Fruit fly (Drosophila melanogaster): ENCODE data around the gene mud.

Gene mud

dm6 chrX:14208426-14209208 lies 38.9 kb upstream of the mud start (continued):
- TF ChIP-seq seq (GFP tag; IDR thresholded peaks at IDR 0.05) = no peak
- TF ChIP-seq Abd-B (GFP tag; optimal IDR thresholded peaks at IDR 0.05) = no peak
- peak; percentile 46 for TF ChIP-seq ind (GFP tag; optimal IDR thresholded peaks at IDR 0.05)
- no peak for TF ChIP-seq mld (GFP tag; IDR thresholded peaks at IDR 0.05; ENCODE audit: partially characterized antibody)
- TF ChIP-seq Eip74EF (GFP tag; optimal IDR thresholded peaks at IDR 0.05) = peak in 1 of 2 experiments; percentile 19
- peak; percentile 43; the same call in 1 of the 2 replicates for TF ChIP-seq CG5953 (GFP tag; IDR thresholded peaks at IDR 0.05)
- no peak for TF ChIP-seq abd-A (tag; optimal IDR thresholded peaks at IDR 0.05)
- TF ChIP-seq Dref (GFP tag; IDR thresholded peaks at IDR 0.05) = no peak
- TF ChIP-seq NC2β (GFP tag; optimal IDR thresholded peaks at IDR 0.05) = no peak
- peak; percentile 3 for TF ChIP-seq Mes4 (GFP tag; optimal IDR thresholded peaks at IDR 0.05)
- no peak for TF ChIP-seq CG12236 (GFP tag; optimal IDR thresholded peaks at IDR 0.05)
- no peak for TF ChIP-seq shn (GFP tag; optimal IDR thresholded peaks at IDR 0.05)
- TF ChIP-seq croc (GFP tag; conservative IDR thresholded peaks at IDR 0.05) = no peak
- TF ChIP-seq fd64A (GFP tag; optimal IDR thresholded peaks at IDR 0.05) = no peak
- no peak for TF ChIP-seq jigr1 (GFP tag; IDR thresholded peaks at IDR 0.05)
- peak; percentile 71 for TF ChIP-seq dmrt11E (tag; optimal IDR thresholded peaks at IDR 0.05)
- TF ChIP-seq CG10209 (GFP tag; optimal IDR thresholded peaks at IDR 0.05) = peak; percentile 38
- peak; percentile 29 for TF ChIP-seq CG2120 (GFP tag; optimal IDR thresholded peaks at IDR 0.05)
- TF ChIP-seq eve (GFP tag; optimal IDR thresholded peaks at IDR 0.05) = no peak
- TF ChIP-seq CG6683 (GFP tag; optimal IDR thresholded peaks at IDR 0.05) = peak; percentile 15
- TF ChIP-seq Hsf (GFP tag; optimal IDR thresholded peaks at IDR 0.05) = peak; percentile 37
- no peak for TF ChIP-seq CG1647 (GFP tag; optimal IDR thresholded peaks at IDR 0.05)
- TF ChIP-seq CG15696 (tag; optimal IDR thresholded peaks at IDR 0.05) = peak; percentile 57
- TF ChIP-seq dmrt99B (tag; optimal IDR thresholded peaks at IDR 0.05) = peak; percentile 74
- TF ChIP-seq CG10654 (GFP tag; optimal IDR thresholded peaks at IDR 0.05) = peak; percentile 34
- peak; percentile 9 for TF ChIP-seq CG11398 (GFP tag; optimal IDR thresholded peaks at IDR 0.05)
- peak; percentile 68 for TF ChIP-seq ATbp (GFP tag; optimal IDR thresholded peaks at IDR 0.05)
- peak; percentile 74 for TF ChIP-seq MTF-1 (GFP tag; optimal IDR thresholded peaks at IDR 0.05; ENCODE audit: borderline replicate concordance)
- TF ChIP-seq wdn (GFP tag; IDR thresholded peaks at IDR 0.05) = no peak
- peak; percentile 67 for TF ChIP-seq scrt (GFP tag; optimal IDR thresholded peaks at IDR 0.05)
- no peak for TF ChIP-seq Tbp (GFP tag; optimal IDR thresholded peaks at IDR 0.05)
- no peak for TF ChIP-seq insv (GFP tag; optimal IDR thresholded peaks at IDR 0.05)
- peak; percentile 44; the same call in 1 of the 2 replicates for TF ChIP-seq CG14441 (GFP tag; IDR thresholded peaks at IDR 0.05)
- peak; percentile 42; the same call in 1 of the 3 replicates for TF ChIP-seq so (GFP tag; IDR thresholded peaks at IDR 0.05)
- TF ChIP-seq esg (GFP tag; conservative IDR thresholded peaks at IDR 0.05) = 0 out of 2 replicates have a peak, but pooled peaks have one; percentile 21
- TF ChIP-seq oc (tag; optimal IDR thresholded peaks at IDR 0.05) = no peak
- no peak for TF ChIP-seq Lim3 (GFP tag; IDR thresholded peaks at IDR 0.05)
- peak; percentile 29; the same call in 1 of the 2 replicates for TF ChIP-seq CG10959 (GFP tag; IDR thresholded peaks at IDR 0.05)
- TF ChIP-seq CG9876 (GFP tag; optimal IDR thresholded peaks at IDR 0.05) = no peak
- TF ChIP-seq Ssrp (tag; optimal IDR thresholded peaks at IDR 0.05) = peak; percentile 57
- TF ChIP-seq D19A (tag; optimal IDR thresholded peaks at IDR 0.05) = peak; percentile 72
- no peak for TF ChIP-seq Hmr (GFP tag; optimal IDR thresholded peaks at IDR 0.05)
- peak; percentile 69; the same call in 2 of the 3 replicates for TF ChIP-seq CG11695 (GFP tag; IDR thresholded peaks at IDR 0.05)
- peak; percentile 60; the same call in 2 of the 3 replicates for TF ChIP-seq zfh1 (GFP tag; IDR thresholded peaks at IDR 0.05)
- peak; percentile 70 for TF ChIP-seq CG10267 (tag; optimal IDR thresholded peaks at IDR 0.05)
- no peak for TF ChIP-seq Atf3 (GFP tag; optimal IDR thresholded peaks at IDR 0.05)
- TF ChIP-seq CG7928 (GFP tag; optimal IDR thresholded peaks at IDR 0.05) = no peak
- peak; percentile 36 for TF ChIP-seq CG16863 (GFP tag; optimal IDR thresholded peaks at IDR 0.05)
- TF ChIP-seq Dbx (GFP tag; IDR thresholded peaks at IDR 0.05) = no peak

Measured in whole organism, embryonic.